Worm (Caenorhabditis elegans) whole organism, early embryonic: ENCODE measurements around the gene clec-61.

ENCODE experiments used
- F13C5.2 ChIP-seq: sonication (generic microtip); optimal IDR thresholded peaks from 2 replicates; lab custom pipeline; 2017; ENCODE audit warnings: mild to moderate bottlenecking, missing genetic modification characterization, inconsistent platforms, missing compliant biosample characterization
- aly-1 ChIP-seq: sonication (generic microtip); optimal IDR thresholded peaks from 2 replicates; lab custom pipeline; 2016; ENCODE audit warnings: missing genetic modification characterization, missing compliant biosample characterization
- ama-1 ChIP-seq: fragments of 150-350 bp; optimal IDR thresholded peaks from 2 replicates; lab custom pipeline; 2014
- ceh-13 ChIP-seq: fragments of 200-800 bp; sonication (Bioruptor generic); optimal IDR thresholded peaks from 2 replicates; lab custom pipeline; 2018; ENCODE audit warnings: mild to moderate bottlenecking, missing genetic modification characterization, missing compliant biosample characterization
- ets-7 ChIP-seq: sonication (generic microtip); optimal IDR thresholded peaks from 2 replicates; lab custom pipeline; 2016; ENCODE audit warnings: missing genotype, missing genetic modification characterization, missing compliant biosample characterization
- hmg-4 ChIP-seq: fragments of 200-800 bp; sonication (Bioruptor generic); optimal IDR thresholded peaks from 2 replicates; lab custom pipeline; 2018; ENCODE audit warnings: mild to moderate bottlenecking, missing genetic modification characterization, missing compliant biosample characterization
- scrt-1 ChIP-seq: fragments of 200-800 bp; sonication (Bioruptor generic); IDR thresholded peaks from 2 replicates; pipeline ENCODE4 v1.3.6; 2022; ENCODE audit warnings: missing genetic modification characterization, missing compliant biosample characterization
- tbx-11 ChIP-seq: fragments of 200-800 bp; sonication (Bioruptor generic); IDR thresholded peaks from 2 replicates; pipeline ENCODE4 v1.3.6; 2022; ENCODE audit warnings: missing genetic modification characterization, missing compliant biosample characterization

DNA sequence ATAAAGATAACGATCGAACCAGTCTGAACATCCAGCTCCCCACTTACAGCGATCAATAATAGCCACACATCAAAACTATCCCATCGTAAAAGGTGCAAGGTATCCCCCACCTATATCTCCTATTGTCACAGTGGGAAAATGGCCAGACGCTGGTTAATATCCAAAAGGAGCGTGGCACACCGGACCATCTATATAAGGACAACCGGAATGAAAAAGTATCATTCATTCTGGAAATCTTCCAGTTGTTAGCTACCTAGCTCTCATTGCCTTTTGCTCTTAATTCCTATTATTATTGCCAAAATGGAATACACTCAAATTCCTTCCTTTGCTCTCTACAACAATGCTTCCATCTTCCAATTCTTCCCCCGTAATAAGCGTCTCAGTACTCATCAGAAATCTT is 13.4 kb downstream of the clec-61 start, which contains the start of gene ZK666.4:
- TF ChIP-seq aly-1 (tag; lab: Kevin White, UChicago) (no peak), ama-1 (lab: Kevin White, UChicago) (no peak), scrt-1 (GFP tag; lab: Robert Waterston, UW) (no peak), ets-7 (tag; lab: Kevin White, UChicago) (no peak), tbx-11 (GFP tag; lab: Robert Waterston, UW) (no peak), ceh-13 (GFP tag; lab: Kevin White, UChicago) (no peak), F13C5.2 (tag; lab: Kevin White, UChicago) (no peak), hmg-4 (GFP tag; lab: Kevin White, UChicago) (no peak)
